Fruit fly (Drosophila melanogaster) whole organism, embryonic: ENCODE data around the gene Blos4.
A peak's percentile ranks its signal among the peaks of the same experiment; 100 is the strongest.

Source experiments
- ATbp ChIP-seq: fragments of 200-800 bp; sonication (Bioruptor generic); optimal IDR thresholded peaks from 2 replicates; lab custom pipeline; 2017; ENCODE audit warnings: missing biosample characterization, mild to moderate bottlenecking, missing genetic modification characterization, missing genetic modification reagents
- Blimp-1 ChIP-seq: fragments of 200-800 bp; sonication (Bioruptor generic); optimal IDR thresholded peaks from 3 replicates; lab custom pipeline; 2018; ENCODE audit warnings: missing biosample characterization, missing genetic modification characterization, mild to moderate bottlenecking, moderate library complexity, missing genetic modification reagents
- CG10147 ChIP-seq: fragments of 200-800 bp; sonication (Bioruptor generic); optimal IDR thresholded peaks from 2 replicates; lab custom pipeline; 2019; ENCODE audit warnings: missing biosample characterization, mild to moderate bottlenecking, missing genetic modification characterization, moderate library complexity
- CG11504 ChIP-seq: fragments of 200-800 bp; sonication (Bioruptor generic); optimal IDR thresholded peaks from 3 replicates; lab custom pipeline; 2019; ENCODE audit warnings: missing biosample characterization, mild to moderate bottlenecking, missing genetic modification characterization, moderate library complexity
- CG12942 ChIP-seq: fragments of 200-800 bp; sonication (Bioruptor generic); optimal IDR thresholded peaks from 3 replicates; lab custom pipeline; 2016; ENCODE audit warnings: missing biosample characterization, missing genetic modification characterization
- CG13775 ChIP-seq: fragments of 200-800 bp; sonication (Bioruptor generic); optimal IDR thresholded peaks from 3 replicates; lab custom pipeline; 2017; ENCODE audit warnings: missing biosample characterization, mild to moderate bottlenecking, missing genetic modification characterization
- CG17385 ChIP-seq: fragments of 200-800 bp; sonication (Bioruptor generic); optimal IDR thresholded peaks from 3 replicates; lab custom pipeline; 2018; ENCODE audit warnings: missing biosample characterization, mild to moderate bottlenecking, missing genetic modification characterization
- CG1832 ChIP-seq: fragments of 200-800 bp; sonication (Bioruptor generic); optimal IDR thresholded peaks from 2 replicates; lab custom pipeline; 2017; ENCODE audit warnings: missing biosample characterization, mild to moderate bottlenecking, missing genetic modification characterization, inconsistent platforms
- CG18476 ChIP-seq: fragments of 200-800 bp; sonication (Bioruptor generic); optimal IDR thresholded peaks from 2 replicates; lab custom pipeline; 2016; ENCODE audit warnings: missing biosample characterization, mild to moderate bottlenecking, missing genetic modification characterization
- CG2129 ChIP-seq: fragments of 200-800 bp; sonication (Bioruptor generic); IDR thresholded peaks from 2 replicates; pipeline ENCODE4 v1.3.6; 2022; ENCODE audit warnings: missing biosample characterization, missing genetic modification characterization; ENCODE audit not compliant: partially characterized antibody
- CG30431 ChIP-seq: fragments of 200-800 bp; sonication (Bioruptor generic); optimal IDR thresholded peaks from 2 replicates; lab custom pipeline; 2017; ENCODE audit warnings: missing biosample characterization, missing genetic modification characterization
- CG31388 ChIP-seq: fragments of 200-800 bp; sonication (Bioruptor generic); optimal IDR thresholded peaks from 2 replicates; lab custom pipeline; 2016; ENCODE audit warnings: missing biosample characterization, missing genetic modification characterization
- CG3163 ChIP-seq: fragments of 200-800 bp; sonication (Bioruptor generic); optimal IDR thresholded peaks from 3 replicates; lab custom pipeline; 2016; ENCODE audit warnings: missing biosample characterization, missing genetic modification characterization
- CG32532 ChIP-seq: fragments of 200-800 bp; sonication (Bioruptor generic); IDR thresholded peaks from 2 replicates; pipeline ENCODE4 v1.3.6; 2022; ENCODE audit warnings: missing biosample characterization, missing genetic modification characterization
- CG3407 ChIP-seq: fragments of 200-800 bp; sonication (Bioruptor generic); optimal IDR thresholded peaks from 2 replicates; lab custom pipeline; 2018; ENCODE audit warnings: missing biosample characterization, mild to moderate bottlenecking, missing genetic modification characterization
- CG3726 ChIP-seq: fragments of 200-800 bp; sonication (Bioruptor generic); IDR thresholded peaks from 3 replicates; pipeline ENCODE4, ENCODE4 v1.3.6; 2022; ENCODE audit warnings: missing biosample characterization, missing genetic modification characterization
- CG4730 ChIP-seq: fragments of 200-800 bp; sonication (Bioruptor generic); IDR thresholded peaks from 2 replicates; pipeline ENCODE4 v1.3.6; 2022; ENCODE audit warnings: missing biosample characterization, missing genetic modification characterization
- CG5180 ChIP-seq: fragments of 200-800 bp; sonication (Bioruptor generic); optimal IDR thresholded peaks from 3 replicates; lab custom pipeline; 2017; ENCODE audit warnings: missing biosample characterization, missing genetic modification characterization, mild to moderate bottlenecking, moderate library complexity, missing genetic modification reagents
- CG8944 ChIP-seq: fragments of 200-800 bp; sonication (Bioruptor generic); optimal IDR thresholded peaks from 3 replicates; lab custom pipeline; 2016; ENCODE audit warnings: missing biosample characterization, missing genetic modification characterization
- CG9797 ChIP-seq: fragments of 200-800 bp; sonication (Bioruptor generic); optimal IDR thresholded peaks from 3 replicates; lab custom pipeline; 2018; ENCODE audit warnings: missing biosample characterization, mild to moderate bottlenecking, missing genetic modification characterization
- D19A ChIP-seq: fragments of 200-800 bp; optimal IDR thresholded peaks from 3 replicates; lab custom pipeline; 2019; ENCODE audit warnings: missing biosample characterization, mild to moderate bottlenecking, missing genetic modification characterization, moderate library complexity
- Dp ChIP-seq: fragments of 200-800 bp; sonication (Bioruptor generic); optimal IDR thresholded peaks from 2 replicates; lab custom pipeline; 2018; ENCODE audit warnings: missing biosample characterization, mild to moderate bottlenecking, missing genetic modification characterization, moderate library complexity
- Fer3 ChIP-seq: fragments of 200-800 bp; sonication (Bioruptor generic); optimal IDR thresholded peaks from 2 replicates; lab custom pipeline; 2018; ENCODE audit warnings: missing biosample characterization, mild to moderate bottlenecking, missing genetic modification characterization, moderate library complexity
- HLHmδ ChIP-seq: fragments of 200-800 bp; sonication (Bioruptor generic); optimal IDR thresholded peaks from 2 replicates; lab custom pipeline; 2018; ENCODE audit warnings: missing biosample characterization, mild to moderate bottlenecking, missing genetic modification characterization, moderate library complexity
- Hr51 ChIP-seq, 2 experiments: fragments of 200-800 bp; sonication (Bioruptor generic); optimal IDR thresholded peaks; 2 replicates in 1 of 2; 3 replicates in 1 of 2; lab custom pipeline; 2016 to 2018; ENCODE audit warnings: missing biosample characterization in 2 of 2, missing genetic modification characterization in 2 of 2, mild to moderate bottlenecking in 1 of 2, moderate library complexity in 1 of 2
- Nf-YA ChIP-seq: fragments of 200-800 bp; sonication (Bioruptor generic); IDR thresholded peaks from 2 replicates; pipeline ENCODE4 v1.3.6; 2022; ENCODE audit warnings: missing biosample characterization, missing genetic modification characterization
- Nf-YB ChIP-seq: fragments of 200-800 bp; sonication (Bioruptor generic); optimal IDR thresholded peaks from 3 replicates; lab custom pipeline; 2019; ENCODE audit warnings: missing biosample characterization, mild to moderate bottlenecking, missing genetic modification characterization, moderate library complexity
- NfI ChIP-seq: fragments of 200-800 bp; sonication (Bioruptor generic); optimal IDR thresholded peaks from 3 replicates; lab custom pipeline; 2018; ENCODE audit warnings: missing biosample characterization, mild to moderate bottlenecking, missing genetic modification characterization, moderate library complexity
- Sry-β ChIP-seq: fragments of 200-800 bp; sonication (Bioruptor generic); optimal IDR thresholded peaks from 2 replicates; lab custom pipeline; 2018; ENCODE audit warnings: missing biosample characterization, mild to moderate bottlenecking, missing genetic modification characterization, moderate library complexity
- Usf ChIP-seq: fragments of 200-800 bp; sonication (Bioruptor generic); optimal IDR thresholded peaks from 2 replicates; lab custom pipeline; 2017; ENCODE audit warnings: missing genotype, missing biosample characterization, missing genetic modification characterization
- br ChIP-seq: fragments of >200 bp; optimal IDR thresholded peaks from 2 replicates; lab custom pipeline; 2017
- ewg ChIP-seq: fragments of 200-800 bp; sonication (Bioruptor generic); optimal IDR thresholded peaks from 3 replicates; lab custom pipeline; 2017; ENCODE audit warnings: mild to moderate bottlenecking, missing biosample characterization, missing genetic modification reagents, missing genetic modification characterization
- fd3F ChIP-seq: fragments of 200-800 bp; sonication (Bioruptor generic); optimal IDR thresholded peaks from 2 replicates; lab custom pipeline; 2018; ENCODE audit warnings: missing biosample characterization, mild to moderate bottlenecking, missing genetic modification characterization, moderate library complexity
- hb ChIP-seq: fragments of 200-800 bp; sonication (Bioruptor generic); IDR thresholded peaks from 3 replicates; pipeline ENCODE4 v1.3.6; 2022; ENCODE audit warnings: missing biosample characterization, missing genetic modification characterization; ENCODE audit not compliant: partially characterized antibody
- jumu ChIP-seq: fragments of 200-800 bp; sonication (Bioruptor generic); optimal IDR thresholded peaks from 3 replicates; lab custom pipeline; 2016; ENCODE audit warnings: missing biosample characterization, missing genetic modification characterization
- klu ChIP-seq: fragments of 200-800 bp; sonication (Bioruptor generic); IDR thresholded peaks from 2 replicates; pipeline ENCODE4 v1.3.6; 2022; ENCODE audit warnings: missing biosample characterization, missing genetic modification characterization
- p53 ChIP-seq: fragments of 200-800 bp; sonication (Bioruptor generic); optimal IDR thresholded peaks from 2 replicates; lab custom pipeline; 2016; ENCODE audit warnings: missing biosample characterization, missing genetic modification characterization
- pan ChIP-seq, 4 experiments: fragments of >200 bp in 3 of 4; fragments of 200-800 bp in 1 of 4; sonication (Bioruptor generic) in 1 of 4; optimal IDR thresholded peaks in 3 of 4; IDR thresholded peaks in 1 of 4; 2 replicates each; pipeline versions ENCODE4 v1.3.6 to Lab custom; 2017 to 2022; ENCODE audit warnings: missing biosample characterization in 2 of 4, missing genetic modification characterization in 2 of 4, mixed read lengths in 1 of 4
- pb ChIP-seq: fragments of 200-800 bp; sonication (Bioruptor generic); optimal IDR thresholded peaks from 3 replicates; lab custom pipeline; 2016; ENCODE audit warnings: missing biosample characterization, missing genetic modification characterization
- row ChIP-seq: fragments of 200-800 bp; sonication (Bioruptor generic); IDR thresholded peaks from 3 replicates; pipeline ENCODE4 v1.3.6; 2022; ENCODE audit warnings: missing biosample characterization, missing genetic modification characterization
- salm ChIP-seq: fragments of 200-800 bp; sonication (Bioruptor generic); optimal IDR thresholded peaks from 2 replicates; lab custom pipeline; 2018; ENCODE audit warnings: missing biosample characterization, mild to moderate bottlenecking, missing genetic modification characterization
- sd ChIP-seq: fragments of 200-800 bp; sonication (Bioruptor generic); optimal IDR thresholded peaks from 3 replicates; lab custom pipeline; 2018; ENCODE audit warnings: missing biosample characterization, mild to moderate bottlenecking, missing genetic modification characterization, moderate library complexity
- slou ChIP-seq: fragments of 200-800 bp; sonication (Bioruptor generic); optimal IDR thresholded peaks from 3 replicates; lab custom pipeline; 2016; ENCODE audit warnings: missing biosample characterization, missing genetic modification characterization
- slp2 ChIP-seq: fragments of 200-800 bp; sonication (Bioruptor generic); optimal IDR thresholded peaks from 2 replicates; lab custom pipeline; 2016; ENCODE audit warnings: missing biosample characterization, missing genetic modification characterization
- sqz ChIP-seq: fragments of 200-800 bp; sonication (Bioruptor generic); optimal IDR thresholded peaks from 3 replicates; lab custom pipeline; 2018; ENCODE audit warnings: missing biosample characterization, mild to moderate bottlenecking, missing genetic modification characterization
- trh ChIP-seq: fragments of 200-800 bp; sonication (Bioruptor generic); optimal IDR thresholded peaks from 2 replicates; lab custom pipeline; 2016; ENCODE audit warnings: missing biosample characterization, missing genetic modification characterization
- usp ChIP-seq: fragments of >200 bp; optimal IDR thresholded peaks from 2 replicates; lab custom pipeline; 2017; ENCODE audit warnings: missing biosample characterization, missing genetic modification characterization
- zen2 ChIP-seq: fragments of 200-800 bp; sonication (Bioruptor generic); IDR thresholded peaks from 3 replicates; pipeline ENCODE4 v1.3.6; 2022; ENCODE audit warnings: missing biosample characterization, missing genetic modification characterization; ENCODE audit not compliant: partially characterized antibody
- zfh1 ChIP-seq: fragments of 200-800 bp; sonication (Bioruptor generic); IDR thresholded peaks from 3 replicates; pipeline ENCODE4 v1.3.6; 2022; ENCODE audit warnings: missing biosample characterization, missing genetic modification characterization

Blos4 gene

dm6 chr3L:10893156-10893784 is 14.4 kb downstream of the Blos4 start (continued):
- TF ChIP-seq Nf-YB (GFP tag; lab: Kevin White, UChicago), result peak; percentile 49
- no peak for TF ChIP-seq Usf (GFP tag; lab: Kevin White, UChicago)
- no peak for TF ChIP-seq slou (GFP tag; lab: Kevin White, UChicago)
- no peak for TF ChIP-seq NfI
- peak; percentile 45 for TF ChIP-seq CG17385 (GFP tag; lab: Kevin White, UChicago)
- no peak for TF ChIP-seq CG18476 (GFP tag; lab: Kevin White, UChicago)
- TF ChIP-seq Hr51 (GFP tag; optimal IDR thresholded peaks at IDR 0.05; lab: Kevin White, UChicago), result peak in 1 of 2 experiments; percentile 82
- no peak for TF ChIP-seq br (lab: Kevin White, UChicago)
- no peak for TF ChIP-seq CG2129 (GFP tag; lab: Robert Waterston, UW)
- no peak for TF ChIP-seq Nf-YA
- TF ChIP-seq Dp, result peak; percentile 19
- peak; percentile 79 for TF ChIP-seq sd (tag; lab: Kevin White, UChicago)
- TF ChIP-seq D19A, result peak; percentile 96
- TF ChIP-seq zen2, result no peak
- TF ChIP-seq CG13775 (GFP tag; lab: Kevin White, UChicago), result no peak
- TF ChIP-seq CG3726 (GFP tag; lab: Robert Waterston, UW), result no peak
- no peak for TF ChIP-seq pb (GFP tag; lab: Kevin White, UChicago)
- no peak for TF ChIP-seq CG32532 (GFP tag; lab: Robert Waterston, UW)
- TF ChIP-seq ewg (GFP tag; lab: Kevin White, UChicago), result no peak
- peak; percentile 4 for TF ChIP-seq sqz (GFP tag; lab: Kevin White, UChicago)
- peak; percentile 14 for TF ChIP-seq CG10147 (GFP tag; lab: Kevin White, UChicago)
- TF ChIP-seq jumu (GFP tag; lab: Kevin White, UChicago), result no peak
- no peak for TF ChIP-seq zfh1 (GFP tag; lab: Robert Waterston, UW)
- TF ChIP-seq CG3163 (GFP tag; lab: Kevin White, UChicago), result no peak
- no peak for TF ChIP-seq Sry-β (GFP tag; lab: Kevin White, UChicago)
- TF ChIP-seq CG3407 (GFP tag; lab: Kevin White, UChicago), result no peak
- no peak for TF ChIP-seq klu (GFP tag; lab: Robert Waterston, UW)
- TF ChIP-seq CG4730 (GFP tag; lab: Robert Waterston, UW), result no peak
- no peak for TF ChIP-seq pan (optimal IDR thresholded peaks at IDR 0.05; lab: Kevin White, UChicago)
- peak in 1 of 2 experiments; percentile 6 for TF ChIP-seq pan (GFP tag; optimal IDR thresholded peaks at IDR 0.05 in 1 of 2, IDR thresholded peaks at IDR 0.05 in 1 of 2)
- TF ChIP-seq row, result peak; percentile 63
- peak; percentile 46 for TF ChIP-seq Blimp-1 (GFP tag; lab: Kevin White, UChicago)
- no peak for TF ChIP-seq hb
- no peak for TF ChIP-seq HLHmδ
- peak; percentile 41 for TF ChIP-seq Fer3
- peak; percentile 44 for TF ChIP-seq ATbp (GFP tag; lab: Kevin White, UChicago)
- TF ChIP-seq CG12942, result no peak
- TF ChIP-seq CG30431, result no peak
- no peak for TF ChIP-seq salm (tag; lab: Kevin White, UChicago)
- TF ChIP-seq CG11504, result peak; percentile 81
- TF ChIP-seq fd3F (GFP tag; lab: Kevin White, UChicago), result peak; percentile 41
- TF ChIP-seq trh (GFP tag; lab: Kevin White, UChicago), result no peak
- TF ChIP-seq CG31388, result no peak
- TF ChIP-seq CG1832 (GFP tag; lab: Kevin White, UChicago), result no peak
- no peak for TF ChIP-seq CG9797 (GFP tag; lab: Kevin White, UChicago)
- TF ChIP-seq CG8944 (GFP tag; lab: Kevin White, UChicago), result no peak
- no peak for TF ChIP-seq slp2 (GFP tag; lab: Kevin White, UChicago)
- TF ChIP-seq usp (GFP tag; lab: Kevin White, UChicago), result no peak
- TF ChIP-seq p53 (GFP tag; lab: Kevin White, UChicago), result no peak
- no peak for TF ChIP-seq CG5180 (GFP tag; lab: Kevin White, UChicago)
